Fruit fly (Drosophila melanogaster) whole organism, embryonic: ENCODE results near the gene CG13984.

Source experiments
- CG1024 ChIP-seq: fragments of 200-800 bp; sonication (Bioruptor generic); IDR thresholded peaks from 2 replicates; pipeline ENCODE4 v1.3.6; 2022; ENCODE audit warnings: missing biosample characterization, missing genetic modification characterization
- CG10321 ChIP-seq: fragments of 200-800 bp; sonication (Bioruptor generic); IDR thresholded peaks from 2 replicates; pipeline ENCODE4 v1.3.6; 2022; ENCODE audit warnings: missing biosample characterization, missing genetic modification characterization
- CG11093 ChIP-seq: fragments of 200-800 bp; sonication (Bioruptor generic); IDR thresholded peaks from 3 replicates; pipeline ENCODE4 v1.3.6; 2022; ENCODE audit warnings: missing biosample characterization, missing genetic modification characterization
- CG11695 ChIP-seq: fragments of 200-800 bp; sonication (Bioruptor generic); IDR thresholded peaks from 3 replicates; pipeline ENCODE4 v1.3.6; 2022; ENCODE audit warnings: missing biosample characterization, missing genetic modification characterization
- CG11696 ChIP-seq: fragments of 200-800 bp; sonication (Bioruptor generic); IDR thresholded peaks from 2 replicates; pipeline ENCODE4 v1.3.6; 2022; ENCODE audit warnings: missing biosample characterization, missing genetic modification characterization
- CG12104 ChIP-seq: fragments of 200-800 bp; sonication (Bioruptor generic); optimal IDR thresholded peaks from 3 replicates; lab custom pipeline; 2016; ENCODE audit warnings: missing biosample characterization, missing genetic modification characterization
- CG12769 ChIP-seq: fragments of 200-800 bp; sonication (Bioruptor generic); optimal IDR thresholded peaks from 2 replicates; lab custom pipeline; 2019; ENCODE audit warnings: missing biosample characterization, mild to moderate bottlenecking, missing genetic modification characterization, moderate library complexity
- CG13894 ChIP-seq: fragments of 200-800 bp; sonication (Bioruptor generic); optimal IDR thresholded peaks from 3 replicates; lab custom pipeline; 2018; ENCODE audit warnings: missing biosample characterization, mild to moderate bottlenecking, missing genetic modification characterization, moderate library complexity
- CG14014 ChIP-seq: fragments of 200-800 bp; sonication (Bioruptor generic); IDR thresholded peaks from 2 replicates; pipeline ENCODE4 v1.3.6; 2022; ENCODE audit warnings: missing biosample characterization, missing genetic modification characterization
- CG1529 ChIP-seq: fragments of 200-800 bp; sonication (Bioruptor generic); optimal IDR thresholded peaks from 3 replicates; lab custom pipeline; 2018; ENCODE audit warnings: missing biosample characterization, missing genetic modification characterization
- CG1602 ChIP-seq: fragments of 200-800 bp; sonication (Bioruptor generic); optimal IDR thresholded peaks from 3 replicates; lab custom pipeline; 2016; ENCODE audit warnings: missing biosample characterization, missing genetic modification characterization
- CG17328 ChIP-seq: fragments of 200-800 bp; sonication (Bioruptor generic); IDR thresholded peaks from 2 replicates; pipeline ENCODE4 v1.3.6; 2022; ENCODE audit warnings: missing biosample characterization, missing genetic modification characterization
- CG18764 ChIP-seq: fragments of 200-800 bp; sonication (Bioruptor generic); optimal IDR thresholded peaks from 3 replicates; lab custom pipeline; 2016; ENCODE audit warnings: missing biosample characterization, missing genetic modification characterization
- CG2199 ChIP-seq: fragments of 200-800 bp; sonication (Bioruptor generic); IDR thresholded peaks from 3 replicates; pipeline ENCODE4 v1.3.6; 2022; ENCODE audit warnings: missing biosample characterization, missing genetic modification characterization
- CG2889 ChIP-seq: fragments of 200-800 bp; sonication (Bioruptor generic); IDR thresholded peaks from 3 replicates; pipeline ENCODE4 v1.3.6; 2022; ENCODE audit warnings: missing biosample characterization, missing genetic modification characterization
- CG32772 ChIP-seq: fragments of 200-800 bp; sonication (Bioruptor generic); IDR thresholded peaks from 2 replicates; pipeline ENCODE4 v1.3.6; 2022; ENCODE audit warnings: missing biosample characterization, missing genetic modification characterization
- CG3726 ChIP-seq: fragments of 200-800 bp; sonication (Bioruptor generic); IDR thresholded peaks from 3 replicates; pipeline ENCODE4, ENCODE4 v1.3.6; 2022; ENCODE audit warnings: missing biosample characterization, missing genetic modification characterization
- CG4854 ChIP-seq: fragments of 200-800 bp; sonication (Bioruptor generic); optimal IDR thresholded peaks from 2 replicates; lab custom pipeline; 2016; ENCODE audit warnings: missing biosample characterization, missing genetic modification characterization, inconsistent platforms
- CG5953 ChIP-seq: fragments of 200-800 bp; sonication (Bioruptor generic); IDR thresholded peaks from 2 replicates; pipeline ENCODE4 v1.3.6; 2022; ENCODE audit warnings: missing biosample characterization, missing genetic modification characterization
- CG7839 ChIP-seq: fragments of 200-800 bp; sonication (Bioruptor generic); optimal IDR thresholded peaks from 3 replicates; lab custom pipeline; 2018; ENCODE audit warnings: missing biosample characterization, mild to moderate bottlenecking, missing genetic modification characterization, moderate library complexity
- CG8388 ChIP-seq: fragments of 200-800 bp; sonication (Bioruptor generic); optimal IDR thresholded peaks from 2 replicates; lab custom pipeline; 2019; ENCODE audit warnings: missing biosample characterization, mild to moderate bottlenecking, missing genetic modification characterization, moderate library complexity
- CG9437 ChIP-seq: fragments of 200-800 bp; sonication (Bioruptor generic); optimal IDR thresholded peaks from 2 replicates; lab custom pipeline; 2018; ENCODE audit warnings: missing biosample characterization, mild to moderate bottlenecking, missing genetic modification characterization
- CG9797 ChIP-seq: fragments of 200-800 bp; sonication (Bioruptor generic); optimal IDR thresholded peaks from 3 replicates; lab custom pipeline; 2018; ENCODE audit warnings: missing biosample characterization, mild to moderate bottlenecking, missing genetic modification characterization
- D19A ChIP-seq: fragments of 200-800 bp; optimal IDR thresholded peaks from 3 replicates; lab custom pipeline; 2019; ENCODE audit warnings: missing biosample characterization, mild to moderate bottlenecking, missing genetic modification characterization, moderate library complexity
- D19B ChIP-seq: fragments of 200-800 bp; sonication (Bioruptor generic); optimal IDR thresholded peaks from 2 replicates; lab custom pipeline; 2017; ENCODE audit warnings: missing biosample characterization, mild to moderate bottlenecking, missing genetic modification characterization
- Dip2 ChIP-seq: fragments of 200-800 bp; sonication (Bioruptor generic); IDR thresholded peaks from 2 replicates; pipeline ENCODE4 v1.3.6; 2022; ENCODE audit warnings: missing biosample characterization, missing genetic modification characterization
- Dref ChIP-seq: fragments of 200-800 bp; sonication (Bioruptor generic); IDR thresholded peaks from 2 replicates; pipeline ENCODE4 v1.3.6; 2022; ENCODE audit warnings: missing biosample characterization, missing genetic modification characterization
- Eip74EF ChIP-seq, 2 experiments: fragments of 200-800 bp in 1 of 2; fragments of >200 bp in 1 of 2; sonication (Bioruptor generic) in 1 of 2; optimal IDR thresholded peaks; 2 replicates each; lab custom pipeline; 2017 to 2019; ENCODE audit warnings: missing biosample characterization in 2 of 2, missing genetic modification characterization in 2 of 2, mild to moderate bottlenecking in 1 of 2, moderate library complexity in 1 of 2
- HLH3B ChIP-seq: fragments of 200-800 bp; sonication (Bioruptor generic); IDR thresholded peaks from 2 replicates; pipeline ENCODE4 v1.3.6; 2022; ENCODE audit warnings: missing biosample characterization, missing genetic modification characterization
- Hsf ChIP-seq: fragments of 200-800 bp; sonication (Bioruptor generic); optimal IDR thresholded peaks from 3 replicates; lab custom pipeline; 2016; ENCODE audit warnings: missing biosample characterization, missing genetic modification characterization
- Max ChIP-seq: fragments of 200-800 bp; sonication (Bioruptor generic); optimal IDR thresholded peaks from 2 replicates; lab custom pipeline; 2016; ENCODE audit warnings: missing biosample characterization, mild to moderate bottlenecking, missing genetic modification characterization
- Med ChIP-seq: fragments of 200-800 bp; sonication (Bioruptor generic); peaks from one replicate; lab custom pipeline; 2016; ENCODE audit warnings: missing biosample characterization, missing genetic modification characterization, mild to moderate bottlenecking, inconsistent platforms, moderate library complexity
- Nf-YB ChIP-seq: fragments of 200-800 bp; sonication (Bioruptor generic); optimal IDR thresholded peaks from 3 replicates; lab custom pipeline; 2019; ENCODE audit warnings: missing biosample characterization, mild to moderate bottlenecking, missing genetic modification characterization, moderate library complexity
- Ravus ChIP-seq: fragments of 200-800 bp; sonication (Bioruptor generic); IDR thresholded peaks from 2 replicates; pipeline ENCODE4 v1.3.6; 2022; ENCODE audit warnings: missing biosample characterization, missing genetic modification characterization
- Six4 ChIP-seq: fragments of 200-800 bp; sonication (Bioruptor generic); optimal IDR thresholded peaks from 2 replicates; lab custom pipeline; 2016; ENCODE audit warnings: missing biosample characterization, missing genetic modification characterization
- Tbp ChIP-seq: fragments of >200 bp; optimal IDR thresholded peaks from 2 replicates; lab custom pipeline; 2018; ENCODE audit warnings: missing biosample characterization, missing genetic modification characterization
- corto ChIP-seq: fragments of 200-800 bp; sonication (Bioruptor generic); optimal IDR thresholded peaks from 2 replicates; lab custom pipeline; 2016; ENCODE audit warnings: missing biosample characterization, mild to moderate bottlenecking, missing genetic modification characterization, moderate library complexity
- dpn ChIP-seq, 2 experiments: fragments of 200-800 bp; sonication (Bioruptor generic); optimal IDR thresholded peaks; 3 replicates each; lab custom pipeline; 2016; ENCODE audit warnings: missing biosample characterization in 2 of 2, missing genetic modification characterization in 2 of 2
- fd3F ChIP-seq: fragments of 200-800 bp; sonication (Bioruptor generic); optimal IDR thresholded peaks from 2 replicates; lab custom pipeline; 2018; ENCODE audit warnings: missing biosample characterization, mild to moderate bottlenecking, missing genetic modification characterization, moderate library complexity
- hb ChIP-seq: fragments of 200-800 bp; sonication (Bioruptor generic); IDR thresholded peaks from 3 replicates; pipeline ENCODE4 v1.3.6; 2022; ENCODE audit warnings: missing biosample characterization, missing genetic modification characterization; ENCODE audit not compliant: partially characterized antibody
- hth ChIP-seq: fragments of >200 bp; optimal IDR thresholded peaks from 2 replicates; lab custom pipeline; 2017; ENCODE audit warnings: inconsistent platforms
- jigr1 ChIP-seq: fragments of 200-800 bp; sonication (Bioruptor generic); IDR thresholded peaks from 3 replicates; pipeline ENCODE4 v1.3.6; 2022; ENCODE audit warnings: missing biosample characterization, missing genetic modification characterization
- nmo ChIP-seq: fragments of 200-800 bp; sonication (Bioruptor generic); optimal IDR thresholded peaks from 2 replicates; lab custom pipeline; 2018; ENCODE audit warnings: missing biosample characterization, mild to moderate bottlenecking, missing genetic modification characterization, moderate library complexity
- psq ChIP-seq: fragments of 200-800 bp; sonication (Bioruptor generic); optimal IDR thresholded peaks from 2 replicates; lab custom pipeline; 2017; ENCODE audit warnings: missing biosample characterization, missing genetic modification characterization
- ro ChIP-seq: fragments of 200-800 bp; sonication (Bioruptor generic); IDR thresholded peaks from 2 replicates; pipeline ENCODE4 v1.3.6; 2022; ENCODE audit warnings: missing biosample characterization, missing genetic modification characterization
- slp2 ChIP-seq: fragments of 200-800 bp; sonication (Bioruptor generic); optimal IDR thresholded peaks from 2 replicates; lab custom pipeline; 2016; ENCODE audit warnings: missing biosample characterization, missing genetic modification characterization
- so ChIP-seq: fragments of 200-800 bp; sonication (Bioruptor generic); IDR thresholded peaks from 3 replicates; pipeline ENCODE4 v1.3.6; 2022; ENCODE audit warnings: missing biosample characterization, missing genetic modification characterization
- twi ChIP-seq: fragments of 200-800 bp; optimal IDR thresholded peaks from 2 replicates; lab custom pipeline; 2019; ENCODE audit warnings: missing biosample characterization, mild to moderate bottlenecking, missing genetic modification characterization, moderate library complexity
- vfl ChIP-seq: fragments of 200-800 bp; sonication (Bioruptor generic); optimal IDR thresholded peaks from 2 replicates; lab custom pipeline; 2016; ENCODE audit warnings: missing biosample characterization, missing genetic modification characterization
- vvl ChIP-seq: fragments of 200-800 bp; sonication (Bioruptor generic); IDR thresholded peaks from 2 replicates; pipeline ENCODE4 v1.3.6; 2022; ENCODE audit warnings: missing biosample characterization, missing genetic modification characterization

CG13984 gene

DNA sequence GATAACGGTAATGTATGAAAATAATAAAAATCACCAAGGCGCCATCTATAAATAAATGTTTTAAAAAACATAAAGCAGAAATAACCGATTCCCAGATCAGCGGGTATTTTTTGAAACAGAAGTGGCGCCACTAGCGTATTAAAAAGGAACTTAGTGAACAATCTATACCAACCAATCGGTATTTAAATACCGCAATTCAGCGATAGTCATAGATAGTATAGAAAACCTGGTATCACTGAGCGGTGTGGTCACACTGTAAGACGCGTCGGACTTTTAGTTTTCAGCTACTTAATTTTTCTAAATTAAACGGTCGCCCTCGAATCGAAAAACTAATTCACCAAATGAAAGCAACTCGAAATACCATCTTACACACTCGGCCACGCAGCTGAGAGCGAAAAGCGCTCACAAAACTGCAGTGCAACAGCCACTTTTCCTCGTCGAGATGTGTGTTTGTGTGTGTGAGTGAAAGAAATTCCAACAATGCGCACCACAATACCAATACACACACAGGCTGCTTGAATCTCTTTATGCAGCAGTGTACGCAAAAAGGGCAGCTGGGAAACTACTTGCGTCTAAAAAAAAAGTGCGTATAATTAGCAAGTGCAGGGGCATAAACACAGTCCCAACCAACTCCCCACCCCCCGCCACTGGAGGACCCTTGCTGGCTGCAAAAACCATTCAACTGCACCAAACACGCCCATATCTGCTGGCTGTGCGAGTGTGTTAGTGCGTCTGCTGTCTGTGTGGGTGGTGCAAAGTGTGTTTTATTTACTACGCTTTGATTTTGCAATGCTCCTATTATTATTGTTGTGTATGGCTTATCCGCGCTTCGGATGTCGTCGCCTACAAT lies 15.1 kb downstream of the CG13984 start, which contains the start of gene PDZ-GEF (continued):
- TF ChIP-seq Hsf (GFP tag; lab: Kevin White, UChicago) (peak; percentile 69), fd3F (GFP tag; lab: Kevin White, UChicago) (peak; percentile 5), nmo (GFP tag; lab: Kevin White, UChicago) (peak; percentile 74), CG9797 (GFP tag; lab: Kevin White, UChicago) (peak; percentile 95), CG32772 (GFP tag; lab: Robert Waterston, UW) (peak; percentile 8; the same call in 1 of the 2 replicates), vfl (GFP tag; lab: Kevin White, UChicago) (no peak), CG12104 (GFP tag; lab: Kevin White, UChicago) (peak; percentile 8), jigr1 (GFP tag; lab: Robert Waterston, UW) (no peak), CG14014 (GFP tag; lab: Robert Waterston, UW) (peak; percentile 47; the same call in 1 of the 2 replicates), ro (GFP tag; lab: Robert Waterston, UW) (no peak), Ravus (GFP tag; lab: Robert Waterston, UW) (no peak), slp2 (peak; percentile 3), CG1602 (peak; percentile 45), hb (GFP tag; lab: Robert Waterston, UW) (no peak), CG13894 (tag; lab: Kevin White, UChicago) (no peak), CG18764 (GFP tag; lab: Kevin White, UChicago) (peak; percentile 7), CG5953 (GFP tag; lab: Robert Waterston, UW) (no peak), Dref (peak; percentile 50), so (GFP tag; lab: Robert Waterston, UW) (0 out of 3 replicates have a peak, but pooled peaks have one; percentile 41), HLH3B (GFP tag; lab: Robert Waterston, UW) (0 out of 2 replicates have a peak, but pooled peaks have one; percentile 17), dpn (GFP tag; optimal IDR thresholded peaks at IDR 0.05; lab: Kevin White, UChicago) (peak; percentile 51 to 77), CG11695 (GFP tag; lab: Robert Waterston, UW) (no peak), D19B (GFP tag; lab: Kevin White, UChicago) (no peak), corto (GFP tag; lab: Kevin White, UChicago) (no peak), Nf-YB (no peak), Six4 (peak; percentile 4), CG4854 (peak; percentile 63), Eip74EF (GFP tag; optimal IDR thresholded peaks at IDR 0.05; lab: Kevin White, UChicago) (no peak), CG17328 (GFP tag; lab: Robert Waterston, UW) (peak; percentile 50; the same call in 1 of the 2 replicates), psq (no peak), twi (tag; lab: Kevin White, UChicago) (no peak), CG8388 (GFP tag; lab: Kevin White, UChicago) (peak; percentile 20), Dip2 (no peak), CG12769 (tag; lab: Kevin White, UChicago) (no peak), Max (peak; percentile 34), CG2889 (GFP tag; lab: Robert Waterston, UW) (no peak), CG7839 (tag; lab: Kevin White, UChicago) (no peak), CG1529 (no peak), CG9437 (no peak), D19A (tag; lab: Kevin White, UChicago) (no peak), vvl (GFP tag; lab: Robert Waterston, UW) (peak; percentile 82), CG3726 (no peak), Tbp (GFP tag; lab: Kevin White, UChicago) (no peak), CG2199 (GFP tag; lab: Robert Waterston, UW) (peak; percentile 80), CG1024 (0 out of 2 replicates have a peak, but pooled peaks have one; percentile 21), CG11093 (GFP tag; lab: Robert Waterston, UW) (no peak), hth (lab: Kevin White, UChicago) (no peak), CG10321 (GFP tag; lab: Robert Waterston, UW) (no peak), Med (GFP tag; lab: Kevin White, UChicago) (peak; percentile 96), CG11696 (no peak)
